Worm (Caenorhabditis elegans) whole organism, midembryonic: ENCODE results near the gene F31E3.6.

ENCODE experiments used
- T22C8.4 ChIP-seq: fragments of 200-800 bp; sonication (Bioruptor generic); IDR thresholded peaks from 2 replicates; pipeline ENCODE4 v1.3.6; 2022; ENCODE audit warnings: missing genetic modification characterization, missing compliant biosample characterization
- cog-1 ChIP-seq: sonication (generic microtip); optimal IDR thresholded peaks from 2 replicates; lab custom pipeline; 2016; ENCODE audit warnings: missing genetic modification characterization, missing compliant biosample characterization
- flt-1 ChIP-seq: fragments of 200-800 bp; sonication (Bioruptor generic); IDR thresholded peaks from 2 replicates; pipeline ENCODE4 v1.3.6; 2022; ENCODE audit warnings: missing genetic modification characterization, missing compliant biosample characterization
- klf-2 ChIP-seq: fragments of 200-800 bp; sonication (Bioruptor generic); conservative IDR thresholded peaks from 2 replicates; pipeline ENCODE4 v1.3.6; 2022; ENCODE audit warnings: missing genetic modification reagents, missing genetic modification characterization, missing compliant biosample characterization
- med-1 ChIP-seq: sonication (generic microtip); optimal IDR thresholded peaks from 2 replicates; lab custom pipeline; 2017; ENCODE audit warnings: missing genetic modification characterization, mild to moderate bottlenecking, missing compliant biosample characterization, antibody characterized with exemption, missing genetic modification reagents; ENCODE audit not compliant: insufficient read depth
- ref-1 ChIP-seq: fragments of 200-800 bp; sonication (Bioruptor generic); conservative IDR thresholded peaks from 2 replicates; pipeline ENCODE4 v1.3.6; 2022; ENCODE audit warnings: missing genetic modification reagents, missing genetic modification characterization, missing compliant biosample characterization
- tab-1 ChIP-seq: fragments of 200-800 bp; sonication (Bioruptor generic); IDR thresholded peaks from 2 replicates; pipeline ENCODE4 v1.3.6; 2022; ENCODE audit warnings: missing genetic modification characterization, missing compliant biosample characterization
- ztf-23 ChIP-seq: fragments of 200-800 bp; sonication (Bioruptor generic); IDR thresholded peaks from 2 replicates; pipeline ENCODE4 v1.3.6; 2022; ENCODE audit warnings: missing genetic modification reagents, missing genetic modification characterization, missing compliant biosample characterization
- ztf-29 ChIP-seq: fragments of 200-800 bp; sonication (Bioruptor generic); IDR thresholded peaks from 2 replicates; pipeline ENCODE4 v1.3.6; 2022; ENCODE audit warnings: missing genetic modification reagents, missing genetic modification characterization, missing compliant biosample characterization

The F31E3.6 gene

ce11 chrIII:6953978-6954377 is 27.9 kb upstream of the F31E3.6 start:
- TF ChIP-seq T22C8.4: no peak
- no peak for TF ChIP-seq med-1 (GFP tag; lab: Kevin White, UChicago)
- no peak for TF ChIP-seq tab-1 (GFP tag; lab: Robert Waterston, UW)

- TF ChIP-seq T22C8.4 (no peak), klf-2 (GFP tag; lab: Robert Waterston, UW) (no peak), cog-1 (tag; lab: Kevin White, UChicago) (no peak), med-1 (GFP tag; lab: Kevin White, UChicago) (no peak), ref-1 (no peak), ztf-29 (GFP tag; lab: Robert Waterston, UW) (no peak), ztf-23 (GFP tag; lab: Robert Waterston, UW) (no peak), tab-1 (GFP tag; lab: Robert Waterston, UW) (no peak), flt-1 (GFP tag; lab: Robert Waterston, UW) (no peak)
Observed at ce11 chrIII:6955766-6956165, 26.1 kb upstream of the F31E3.6 start.

ce11 chrIII:6958674-6959241 is 23.1 kb upstream of the F31E3.6 start:
- TF ChIP-seq med-1 (GFP tag; lab: Kevin White, UChicago): no peak
- no peak for TF ChIP-seq flt-1 (GFP tag; lab: Robert Waterston, UW)
- TF ChIP-seq tab-1 (GFP tag; lab: Robert Waterston, UW): no peak
- no peak for TF ChIP-seq klf-2 (GFP tag; lab: Robert Waterston, UW)
- no peak for TF ChIP-seq ztf-23 (GFP tag; lab: Robert Waterston, UW)
- TF ChIP-seq ref-1: no peak
- no peak for TF ChIP-seq cog-1 (tag; lab: Kevin White, UChicago)
- TF ChIP-seq T22C8.4: no peak
- TF ChIP-seq ztf-29 (GFP tag; lab: Robert Waterston, UW): no peak

- TF ChIP-seq ztf-23 (GFP tag; lab: Robert Waterston, UW): no peak
- TF ChIP-seq tab-1 (GFP tag; lab: Robert Waterston, UW): no peak
- no peak for TF ChIP-seq ztf-29 (GFP tag; lab: Robert Waterston, UW)
Observed at ce11 chrIII:6961167-6961566, 20.7 kb upstream of the F31E3.6 start.

ce11 chrIII:6961937-6962504 is 19.9 kb upstream of the F31E3.6 start, which contains the start of the genes rpn-6.1 and F57B9.1:
Gene rpn-6.1, minus strand, starts transcription at chrIII:6962001.
Gene F57B9.1, plus strand, starts transcription at chrIII:6962090.
- TF ChIP-seq ztf-23 (GFP tag; lab: Robert Waterston, UW): no peak
- TF ChIP-seq ztf-29 (GFP tag; lab: Robert Waterston, UW): no peak
- TF ChIP-seq med-1 (GFP tag; lab: Kevin White, UChicago): no peak
- TF ChIP-seq tab-1 (GFP tag; lab: Robert Waterston, UW): no peak
- no peak for TF ChIP-seq klf-2 (GFP tag; lab: Robert Waterston, UW)
- TF ChIP-seq flt-1 (GFP tag; lab: Robert Waterston, UW): no peak
- no peak for TF ChIP-seq T22C8.4
- no peak for TF ChIP-seq ref-1
- no peak for TF ChIP-seq cog-1 (tag; lab: Kevin White, UChicago)

ce11 chrIII:6968080-6968639 is 13.7 kb upstream of the F31E3.6 start, which contains the start of gene panl-2:
Gene panl-2, minus strand, starts transcription at chrIII:6968130.
- no peak for TF ChIP-seq med-1 (GFP tag; lab: Kevin White, UChicago)
- no peak for TF ChIP-seq flt-1 (GFP tag; lab: Robert Waterston, UW)
- TF ChIP-seq klf-2 (GFP tag; lab: Robert Waterston, UW): no peak
- TF ChIP-seq T22C8.4: no peak
- no peak for TF ChIP-seq cog-1 (tag; lab: Kevin White, UChicago)
- TF ChIP-seq ztf-23 (GFP tag; lab: Robert Waterston, UW): no peak
- TF ChIP-seq ztf-29 (GFP tag; lab: Robert Waterston, UW): no peak
- TF ChIP-seq tab-1 (GFP tag; lab: Robert Waterston, UW): no peak
- no peak for TF ChIP-seq ref-1

- no peak for TF ChIP-seq ref-1
- no peak for TF ChIP-seq flt-1 (GFP tag; lab: Robert Waterston, UW)
- no peak for TF ChIP-seq ztf-23 (GFP tag; lab: Robert Waterston, UW)
- TF ChIP-seq cog-1 (tag; lab: Kevin White, UChicago): no peak
- no peak for TF ChIP-seq T22C8.4
- TF ChIP-seq med-1 (GFP tag; lab: Kevin White, UChicago): no peak
- TF ChIP-seq tab-1 (GFP tag; lab: Robert Waterston, UW): no peak
- no peak for TF ChIP-seq ztf-29 (GFP tag; lab: Robert Waterston, UW)
- no peak for TF ChIP-seq klf-2 (GFP tag; lab: Robert Waterston, UW)
Observed at ce11 chrIII:6968655-6969054, 13.2 kb upstream of the F31E3.6 start.

- TF ChIP-seq med-1 (GFP tag; lab: Kevin White, UChicago) (no peak), cog-1 (tag; lab: Kevin White, UChicago) (no peak), tab-1 (GFP tag; lab: Robert Waterston, UW) (no peak), ztf-29 (GFP tag; lab: Robert Waterston, UW) (no peak), klf-2 (GFP tag; lab: Robert Waterston, UW) (no peak), ztf-23 (GFP tag; lab: Robert Waterston, UW) (no peak), flt-1 (GFP tag; lab: Robert Waterston, UW) (no peak), T22C8.4 (no peak), ref-1 (no peak)
Observed at ce11 chrIII:6969090-6969489, 12.8 kb upstream of the F31E3.6 start, which contains the start of gene F31E3.12. Gene F31E3.12, plus strand, starts transcription at chrIII:6969390.

ce11 chrIII:6969781-6970342 is 12.0 kb upstream of the F31E3.6 start:
- TF ChIP-seq flt-1 (GFP tag; lab: Robert Waterston, UW): no peak
- TF ChIP-seq ztf-29 (GFP tag; lab: Robert Waterston, UW): no peak
- TF ChIP-seq med-1 (GFP tag; lab: Kevin White, UChicago): no peak
- TF ChIP-seq ref-1: no peak
- TF ChIP-seq T22C8.4: no peak
- no peak for TF ChIP-seq ztf-23 (GFP tag; lab: Robert Waterston, UW)
- no peak for TF ChIP-seq klf-2 (GFP tag; lab: Robert Waterston, UW)
- no peak for TF ChIP-seq cog-1 (tag; lab: Kevin White, UChicago)
- TF ChIP-seq tab-1 (GFP tag; lab: Robert Waterston, UW): no peak
